Fruit fly (Drosophila melanogaster) whole organism, embryonic: ENCODE measurements around the gene CG7781.

Experiments used
- BEAF-32 ChIP-seq: fragments of 200-800 bp; sonication (Bioruptor generic); optimal IDR thresholded peaks from 3 replicates; lab custom pipeline; 2017; ENCODE audit warnings: missing biosample characterization, missing genetic modification characterization, mild to moderate bottlenecking, moderate library complexity, missing genetic modification reagents
- Bdp1 ChIP-seq: fragments of 200-800 bp; sonication (Bioruptor generic); optimal IDR thresholded peaks from 3 replicates; lab custom pipeline; 2016; ENCODE audit warnings: missing biosample characterization, missing genetic modification characterization
- CG10147 ChIP-seq: fragments of 200-800 bp; sonication (Bioruptor generic); optimal IDR thresholded peaks from 2 replicates; lab custom pipeline; 2019; ENCODE audit warnings: missing biosample characterization, mild to moderate bottlenecking, missing genetic modification characterization, moderate library complexity
- CG10209 ChIP-seq: fragments of 200-800 bp; sonication (Bioruptor generic); optimal IDR thresholded peaks from 3 replicates; lab custom pipeline; 2017; ENCODE audit warnings: missing biosample characterization, mild to moderate bottlenecking, missing genetic modification characterization, missing genetic modification reagents
- CG10321 ChIP-seq: fragments of 200-800 bp; sonication (Bioruptor generic); IDR thresholded peaks from 2 replicates; pipeline ENCODE4 v1.3.6; 2022; ENCODE audit warnings: missing biosample characterization, missing genetic modification characterization
- CG10979 ChIP-seq: fragments of 200-800 bp; sonication (Bioruptor generic); optimal IDR thresholded peaks from 2 replicates; lab custom pipeline; 2018; ENCODE audit warnings: missing biosample characterization, mild to moderate bottlenecking, missing genetic modification characterization, moderate library complexity
- CG11093 ChIP-seq: fragments of 200-800 bp; sonication (Bioruptor generic); IDR thresholded peaks from 3 replicates; pipeline ENCODE4 v1.3.6; 2022; ENCODE audit warnings: missing biosample characterization, missing genetic modification characterization
- CG13287 ChIP-seq: fragments of 200-800 bp; sonication (Bioruptor generic); IDR thresholded peaks from 2 replicates; pipeline ENCODE4 v1.3.6; 2022; ENCODE audit warnings: missing biosample characterization, missing genetic modification characterization; ENCODE audit not compliant: partially characterized antibody
- CG14667 ChIP-seq: fragments of 200-800 bp; sonication (Bioruptor generic); IDR thresholded peaks from 2 replicates; pipeline ENCODE4 v1.3.6; 2022; ENCODE audit warnings: missing biosample characterization, missing genetic modification characterization
- CG14710 ChIP-seq: fragments of 200-800 bp; sonication (Bioruptor generic); optimal IDR thresholded peaks from 3 replicates; lab custom pipeline; 2019; ENCODE audit warnings: missing biosample characterization, mild to moderate bottlenecking, missing genetic modification characterization, moderate library complexity
- CG1529 ChIP-seq: fragments of 200-800 bp; sonication (Bioruptor generic); optimal IDR thresholded peaks from 3 replicates; lab custom pipeline; 2018; ENCODE audit warnings: missing biosample characterization, missing genetic modification characterization
- CG1647 ChIP-seq: fragments of 200-800 bp; sonication (Bioruptor generic); optimal IDR thresholded peaks from 3 replicates; lab custom pipeline; 2016; ENCODE audit warnings: missing biosample characterization, missing genetic modification characterization
- CG17361 ChIP-seq: fragments of 200-800 bp; sonication (Bioruptor generic); IDR thresholded peaks from 3 replicates; pipeline ENCODE4 v1.3.6; 2022; ENCODE audit warnings: missing biosample characterization, missing genetic modification characterization
- CG17385 ChIP-seq: fragments of 200-800 bp; sonication (Bioruptor generic); optimal IDR thresholded peaks from 3 replicates; lab custom pipeline; 2018; ENCODE audit warnings: missing biosample characterization, mild to moderate bottlenecking, missing genetic modification characterization
- CG17912 ChIP-seq: fragments of 200-800 bp; sonication (Bioruptor generic); optimal IDR thresholded peaks from 2 replicates; lab custom pipeline; 2018; ENCODE audit warnings: missing biosample characterization, mild to moderate bottlenecking, missing genetic modification characterization
- CG18599 ChIP-seq: fragments of 200-800 bp; sonication (Bioruptor generic); optimal IDR thresholded peaks from 3 replicates; lab custom pipeline; 2017; ENCODE audit warnings: missing biosample characterization, missing genetic modification characterization, mild to moderate bottlenecking, moderate library complexity, missing genetic modification reagents
- CG18619 ChIP-seq: fragments of 200-800 bp; sonication (Bioruptor generic); optimal IDR thresholded peaks from 3 replicates; lab custom pipeline; 2017; ENCODE audit warnings: missing biosample characterization, mild to moderate bottlenecking, missing genetic modification characterization
- CG2202 ChIP-seq: fragments of 200-800 bp; sonication (Bioruptor generic); optimal IDR thresholded peaks from 2 replicates; lab custom pipeline; 2018; ENCODE audit warnings: missing biosample characterization, mild to moderate bottlenecking, missing genetic modification characterization
- CG2875 ChIP-seq: fragments of 200-800 bp; sonication (Bioruptor generic); optimal IDR thresholded peaks from 2 replicates; lab custom pipeline; 2017; ENCODE audit warnings: missing biosample characterization, mild to moderate bottlenecking, missing genetic modification characterization, missing genetic modification reagents
- CG31224 ChIP-seq: fragments of 200-800 bp; sonication (Bioruptor generic); IDR thresholded peaks from 2 replicates; pipeline ENCODE4 v1.3.6; 2022; ENCODE audit warnings: missing biosample characterization, missing genetic modification characterization
- CG31365 ChIP-seq: fragments of 200-800 bp; sonication (Bioruptor generic); optimal IDR thresholded peaks from 2 replicates; lab custom pipeline; 2018; ENCODE audit warnings: missing biosample characterization, mild to moderate bottlenecking, missing genetic modification characterization
- CG34376 ChIP-seq: fragments of 200-800 bp; sonication (Bioruptor generic); optimal IDR thresholded peaks from 2 replicates; lab custom pipeline; 2018; ENCODE audit warnings: missing biosample characterization, mild to moderate bottlenecking, missing genetic modification characterization
- CG42726 ChIP-seq: fragments of 200-800 bp; sonication (Bioruptor generic); IDR thresholded peaks from 2 replicates; pipeline ENCODE4 v1.3.6; 2022; ENCODE audit warnings: missing biosample characterization, missing genetic modification characterization; ENCODE audit not compliant: partially characterized antibody
- CG5953 ChIP-seq: fragments of 200-800 bp; sonication (Bioruptor generic); IDR thresholded peaks from 2 replicates; pipeline ENCODE4 v1.3.6; 2022; ENCODE audit warnings: missing biosample characterization, missing genetic modification characterization
- CG9215 ChIP-seq: fragments of 200-800 bp; sonication (Bioruptor generic); IDR thresholded peaks from 2 replicates; pipeline ENCODE4 v1.3.6; 2022; ENCODE audit warnings: missing biosample characterization, missing genetic modification characterization
- H2.0 ChIP-seq: fragments of 200-800 bp; sonication (Bioruptor generic); IDR thresholded peaks from 2 replicates; pipeline ENCODE4 v1.3.6; 2022; ENCODE audit warnings: missing biosample characterization, missing genetic modification characterization
- HHEX ChIP-seq: fragments of 200-800 bp; sonication (Bioruptor generic); optimal IDR thresholded peaks from 3 replicates; lab custom pipeline; 2017; ENCODE audit warnings: missing biosample characterization, mild to moderate bottlenecking, missing genetic modification characterization, missing genetic modification reagents
- Hand ChIP-seq: fragments of 200-800 bp; sonication (Bioruptor generic); optimal IDR thresholded peaks from 2 replicates; lab custom pipeline; 2017; ENCODE audit warnings: mild to moderate bottlenecking, missing biosample characterization, missing genetic modification reagents, missing genetic modification characterization
- Lpt ChIP-seq: fragments of >200 bp; optimal IDR thresholded peaks from 2 replicates; lab custom pipeline; 2018; ENCODE audit warnings: missing biosample characterization, missing genetic modification characterization
- Med ChIP-seq: fragments of 200-800 bp; sonication (Bioruptor generic); peaks from one replicate; lab custom pipeline; 2016; ENCODE audit warnings: missing biosample characterization, missing genetic modification characterization, mild to moderate bottlenecking, inconsistent platforms, moderate library complexity
- Poxn ChIP-seq: fragments of 200-800 bp; sonication (Bioruptor generic); IDR thresholded peaks from 2 replicates; pipeline ENCODE4 v1.3.6; 2022; ENCODE audit warnings: missing biosample characterization, missing genetic modification characterization
- Ravus ChIP-seq: fragments of 200-800 bp; sonication (Bioruptor generic); IDR thresholded peaks from 2 replicates; pipeline ENCODE4 v1.3.6; 2022; ENCODE audit warnings: missing biosample characterization, missing genetic modification characterization
- Rfx ChIP-seq: fragments of 200-800 bp; sonication (Bioruptor generic); IDR thresholded peaks from 2 replicates; pipeline ENCODE4 v1.3.6; 2022; ENCODE audit warnings: missing biosample characterization, missing genetic modification characterization
- Trl ChIP-seq, 3 experiments: fragments of >200 bp in 2 of 3; fragments of 200-800 bp in 1 of 3; sonication (Bioruptor generic) in 1 of 3; optimal IDR thresholded peaks; 2 replicates in 1 of 3; 3 replicates in 2 of 3; lab custom pipeline; 2016 to 2017; ENCODE audit warnings: missing biosample characterization in 1 of 3, missing genetic modification characterization in 1 of 3
- ash1 ChIP-seq: fragments of 200-800 bp; sonication (Bioruptor generic); optimal IDR thresholded peaks from 2 replicates; lab custom pipeline; 2018; ENCODE audit warnings: missing biosample characterization, mild to moderate bottlenecking, missing genetic modification characterization
- bowl ChIP-seq: fragments of 200-800 bp; sonication (Bioruptor generic); IDR thresholded peaks from 2 replicates; pipeline ENCODE4 v1.3.6; 2022; ENCODE audit warnings: missing biosample characterization, missing genetic modification characterization
- btn ChIP-seq: fragments of 200-800 bp; sonication (Bioruptor generic); optimal IDR thresholded peaks from 2 replicates; lab custom pipeline; 2016; ENCODE audit warnings: missing biosample characterization, missing genetic modification characterization
- chinmo ChIP-seq: fragments of 200-800 bp; sonication (Bioruptor generic); IDR thresholded peaks from 4 replicates; pipeline ENCODE4 v1.3.6; 2022; ENCODE audit warnings: missing biosample characterization, missing genetic modification characterization; ENCODE audit not compliant: partially characterized antibody
- cwo ChIP-seq: fragments of 200-800 bp; sonication (Bioruptor generic); optimal IDR thresholded peaks from 3 replicates; lab custom pipeline; 2017; ENCODE audit warnings: missing biosample characterization, missing genetic modification characterization, mild to moderate bottlenecking, moderate library complexity, missing genetic modification reagents
- exex ChIP-seq: fragments of 200-800 bp; sonication (Bioruptor generic); optimal IDR thresholded peaks from 4 replicates; lab custom pipeline; 2018; ENCODE audit warnings: missing biosample characterization, mild to moderate bottlenecking, missing genetic modification characterization, moderate library complexity
- gfzf ChIP-seq: fragments of 200-800 bp; sonication (Bioruptor generic); optimal IDR thresholded peaks from 2 replicates; lab custom pipeline; 2016; ENCODE audit warnings: missing biosample characterization, mild to moderate bottlenecking, missing genetic modification characterization, moderate library complexity
- gsb ChIP-seq: fragments of 200-800 bp; sonication (Bioruptor generic); IDR thresholded peaks from 2 replicates; pipeline ENCODE4 v1.3.6; 2022; ENCODE audit warnings: missing biosample characterization, missing genetic modification characterization
- insv ChIP-seq, 2 experiments: fragments of 200-800 bp; sonication (Bioruptor generic); optimal IDR thresholded peaks; 3 replicates each; lab custom pipeline; 2016 to 2018; ENCODE audit warnings: missing biosample characterization in 2 of 2, missing genetic modification characterization in 2 of 2
- lab ChIP-seq: fragments of 200-800 bp; sonication (Bioruptor generic); optimal IDR thresholded peaks from 3 replicates; lab custom pipeline; 2017; ENCODE audit warnings: missing biosample characterization, missing genetic modification characterization, mild to moderate bottlenecking, moderate library complexity, missing genetic modification reagents
- p53 ChIP-seq: fragments of 200-800 bp; sonication (Bioruptor generic); optimal IDR thresholded peaks from 2 replicates; lab custom pipeline; 2016; ENCODE audit warnings: missing biosample characterization, missing genetic modification characterization
- pb ChIP-seq: fragments of 200-800 bp; sonication (Bioruptor generic); optimal IDR thresholded peaks from 3 replicates; lab custom pipeline; 2016; ENCODE audit warnings: missing biosample characterization, missing genetic modification characterization
- psq ChIP-seq: fragments of 200-800 bp; sonication (Bioruptor generic); optimal IDR thresholded peaks from 2 replicates; lab custom pipeline; 2017; ENCODE audit warnings: missing biosample characterization, missing genetic modification characterization
- scrt ChIP-seq: fragments of 200-800 bp; sonication (Bioruptor generic); optimal IDR thresholded peaks from 2 replicates; lab custom pipeline; 2018; ENCODE audit warnings: missing biosample characterization, mild to moderate bottlenecking, missing genetic modification characterization, moderate library complexity
- ssp ChIP-seq: fragments of 200-800 bp; sonication (Bioruptor generic); IDR thresholded peaks from 2 replicates; pipeline ENCODE4 v1.3.6; 2022; ENCODE audit warnings: missing biosample characterization, missing genetic modification characterization
- trem ChIP-seq: fragments of 200-800 bp; optimal IDR thresholded peaks from 3 replicates; lab custom pipeline; 2019; ENCODE audit warnings: missing biosample characterization, mild to moderate bottlenecking, missing genetic modification characterization, moderate library complexity
- ttk ChIP-seq: fragments of 200-800 bp; sonication (Bioruptor generic); IDR thresholded peaks from 2 replicates; pipeline ENCODE4 v2.1.2; 2022; ENCODE audit warnings: missing biosample characterization, missing genetic modification characterization
- usp ChIP-seq: fragments of >200 bp; optimal IDR thresholded peaks from 2 replicates; lab custom pipeline; 2017; ENCODE audit warnings: missing biosample characterization, missing genetic modification characterization

The CG7781 gene

dm6 chr2L:8333185-8333584 lies 8.0 kb upstream of the CG7781 start (continued):
- no peak for TF ChIP-seq CG9215 (GFP tag; lab: Robert Waterston, UW)
- no peak for TF ChIP-seq p53
- no peak for TF ChIP-seq CG42726 (GFP tag; lab: Robert Waterston, UW)
- TF ChIP-seq Rfx (GFP tag; lab: Robert Waterston, UW) = no peak
- TF ChIP-seq HHEX = no peak
- TF ChIP-seq CG2875 = no peak
- no peak for TF ChIP-seq CG2202 (tag; lab: Kevin White, UChicago)
- TF ChIP-seq CG11093 = no peak
- no peak for TF ChIP-seq CG17385
- no peak for TF ChIP-seq Trl (optimal IDR thresholded peaks at IDR 0.05; lab: Kevin White, UChicago)
- TF ChIP-seq Trl (GFP tag; optimal IDR thresholded peaks at IDR 0.05; lab: Kevin White, UChicago) = no peak
- no peak for TF ChIP-seq CG10321 (GFP tag; lab: Robert Waterston, UW)
- TF ChIP-seq insv (GFP tag; optimal IDR thresholded peaks at IDR 0.05; lab: Kevin White, UChicago) = no peak
- no peak for TF ChIP-seq pb
- no peak for TF ChIP-seq CG10209 (GFP tag; lab: Kevin White, UChicago)
- TF ChIP-seq chinmo = no peak
- peak; percentile 26 for TF ChIP-seq lab
- peak; percentile 12 for TF ChIP-seq cwo (GFP tag; lab: Kevin White, UChicago)
- TF ChIP-seq BEAF-32 (GFP tag; lab: Kevin White, UChicago) = no peak
- peak; percentile 58 for TF ChIP-seq CG18599 (GFP tag; lab: Kevin White, UChicago)
- no peak for TF ChIP-seq exex (tag; lab: Kevin White, UChicago)
- TF ChIP-seq CG14667 (GFP tag; lab: Robert Waterston, UW) = no peak
- TF ChIP-seq usp = no peak
- peak; percentile 18 for TF ChIP-seq scrt
- TF ChIP-seq CG1529 (GFP tag; lab: Kevin White, UChicago) = no peak
- TF ChIP-seq gsb (GFP tag; lab: Robert Waterston, UW) = no peak
- no peak for TF ChIP-seq CG14710 (tag; lab: Kevin White, UChicago)
- TF ChIP-seq Bdp1 (GFP tag; lab: Kevin White, UChicago) = no peak
- TF ChIP-seq CG5953 (GFP tag; lab: Robert Waterston, UW) = no peak
- no peak for TF ChIP-seq Poxn (GFP tag; lab: Robert Waterston, UW)
- no peak for TF ChIP-seq bowl (GFP tag; lab: Robert Waterston, UW)

- TF ChIP-seq Hand (GFP tag; lab: Kevin White, UChicago) = no peak
- no peak for TF ChIP-seq psq (GFP tag; lab: Kevin White, UChicago)
- no peak for TF ChIP-seq Ravus
- TF ChIP-seq Med (GFP tag; lab: Kevin White, UChicago) = peak; percentile 13
- no peak for TF ChIP-seq ssp (GFP tag; lab: Robert Waterston, UW)
- TF ChIP-seq ash1 (GFP tag; lab: Kevin White, UChicago) = no peak
- no peak for TF ChIP-seq ttk
- no peak for TF ChIP-seq Lpt (GFP tag; lab: Kevin White, UChicago)
- TF ChIP-seq CG13287 (GFP tag; lab: Robert Waterston, UW) = peak; percentile 24; the same call in 1 of the 2 replicates
- no peak for TF ChIP-seq gfzf (GFP tag; lab: Kevin White, UChicago)
- no peak for TF ChIP-seq CG18619
- no peak for TF ChIP-seq btn (GFP tag; lab: Kevin White, UChicago)
- no peak for TF ChIP-seq H2.0 (GFP tag; lab: Robert Waterston, UW)
- TF ChIP-seq CG31224 (GFP tag; lab: Robert Waterston, UW) = no peak
- TF ChIP-seq CG1647 (GFP tag; lab: Kevin White, UChicago) = no peak
- TF ChIP-seq CG34376 (GFP tag; lab: Kevin White, UChicago) = peak; percentile 72
- TF ChIP-seq CG17912 (GFP tag; lab: Kevin White, UChicago) = no peak
- no peak for TF ChIP-seq trem
- TF ChIP-seq CG10979 (tag; lab: Kevin White, UChicago) = no peak
- TF ChIP-seq CG17361 = no peak
- no peak for TF ChIP-seq CG10147 (GFP tag; lab: Kevin White, UChicago)
- TF ChIP-seq CG31365 (tag; lab: Kevin White, UChicago) = no peak
These were observed 3.4 kb upstream of the CG7781 start for dm6 chr2L:8328526-8329097.
